Worm (Caenorhabditis elegans): ENCODE results near the gene Y43F4B.10.

DNA sequence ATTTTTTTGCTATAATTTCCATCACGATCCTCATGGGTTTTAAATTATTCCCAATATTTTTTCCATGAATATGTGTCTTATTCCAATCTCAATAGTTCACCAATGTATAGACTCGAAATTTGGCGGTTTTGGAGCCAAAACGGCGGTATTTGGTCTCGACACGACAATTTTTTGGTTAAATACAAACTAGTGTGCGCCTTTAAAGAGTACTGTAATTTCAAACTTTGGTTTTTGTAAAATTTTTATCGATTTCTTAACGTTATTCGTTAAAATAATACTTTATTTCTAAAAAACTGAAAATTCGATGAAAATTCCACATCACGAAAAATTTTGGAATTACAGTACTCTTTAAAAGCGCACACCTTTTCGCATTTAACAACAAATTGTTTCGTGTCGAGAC, 768 bp downstream of the Y43F4B.10 start:
- no peak for TF ChIP-seq nhr-12 (tag; optimal IDR thresholded peaks at IDR 0.05)
- TF ChIP-seq snu-23 (GFP tag; optimal IDR thresholded peaks at IDR 0.05), result no peak
- TF ChIP-seq nhr-237 (tag; optimal IDR thresholded peaks at IDR 0.05), result no peak
- TF ChIP-seq zag-1 (tag; optimal IDR thresholded peaks at IDR 0.05), result no peak
- no peak for TF ChIP-seq unc-130 (tag; optimal IDR thresholded peaks at IDR 0.05)
